Fruit fly (Drosophila melanogaster) whole organism, pupa: ENCODE data around the gene pum.

Source experiments
- CG10348 ChIP-seq: fragments of 200-800 bp; sonication (Bioruptor generic); IDR thresholded peaks from 2 replicates; pipeline ENCODE4 v1.3.6; 2022; ENCODE audit warnings: missing biosample characterization, missing genetic modification characterization
- CG12605 ChIP-seq: fragments of 200-800 bp; sonication (Bioruptor generic); IDR thresholded peaks from 2 replicates; pipeline ENCODE4 v1.3.6; 2022; ENCODE audit warnings: missing biosample characterization, missing genetic modification characterization
- CG15710 ChIP-seq: fragments of 200-800 bp; sonication (Bioruptor generic); optimal IDR thresholded peaks from 2 replicates; lab custom pipeline; 2018; ENCODE audit warnings: missing biosample characterization, mild to moderate bottlenecking, missing genetic modification characterization, moderate library complexity
- CG17806 ChIP-seq: fragments of 200-800 bp; sonication (Bioruptor generic); optimal IDR thresholded peaks from 2 replicates; lab custom pipeline; 2018; ENCODE audit warnings: missing biosample characterization, mild to moderate bottlenecking, missing genetic modification characterization, moderate library complexity
- CG34367 ChIP-seq: fragments of 200-800 bp; sonication (Bioruptor generic); optimal IDR thresholded peaks from 2 replicates; lab custom pipeline; 2018; ENCODE audit warnings: missing biosample characterization, mild to moderate bottlenecking, missing genetic modification characterization
- CG4496 ChIP-seq: fragments of 200-800 bp; sonication (Bioruptor generic); IDR thresholded peaks from 3 replicates; pipeline ENCODE4 v1.3.6; 2022; ENCODE audit warnings: missing biosample characterization, missing genetic modification characterization
- CG8159 ChIP-seq: fragments of 200-800 bp; sonication (Bioruptor generic); optimal IDR thresholded peaks from 3 replicates; lab custom pipeline; 2018; ENCODE audit warnings: missing biosample characterization, mild to moderate bottlenecking, missing genetic modification characterization, moderate library complexity
- CG8301 ChIP-seq: fragments of 200-800 bp; sonication (Bioruptor generic); optimal IDR thresholded peaks from 2 replicates; lab custom pipeline; 2018; ENCODE audit warnings: missing biosample characterization, mild to moderate bottlenecking, missing genetic modification characterization
- D1 ChIP-seq: fragments of 200-800 bp; sonication (Bioruptor generic); optimal IDR thresholded peaks from 2 replicates; lab custom pipeline; 2018; ENCODE audit warnings: missing biosample characterization, mild to moderate bottlenecking, missing genetic modification characterization, moderate library complexity
- EcR ChIP-seq: fragments of 200-800 bp; sonication (Bioruptor generic); optimal IDR thresholded peaks from 3 replicates; lab custom pipeline; 2019; ENCODE audit warnings: missing biosample characterization, missing genetic modification characterization, mild to moderate bottlenecking, moderate library complexity, missing genetic modification reagents
- Pif1A ChIP-seq: fragments of 200-800 bp; sonication (Bioruptor generic); optimal IDR thresholded peaks from 3 replicates; lab custom pipeline; 2016; ENCODE audit warnings: missing biosample characterization, missing genetic modification characterization
- Pif1B ChIP-seq: fragments of 200-800 bp; sonication (Bioruptor generic); optimal IDR thresholded peaks from 3 replicates; lab custom pipeline; 2016; ENCODE audit warnings: missing biosample characterization, missing genetic modification characterization
- Snoo ChIP-seq: fragments of 200-800 bp; sonication (Bioruptor generic); optimal IDR thresholded peaks from 3 replicates; lab custom pipeline; 2017; ENCODE audit warnings: missing biosample characterization, mild to moderate bottlenecking, missing genetic modification characterization, inconsistent platforms

DNA sequence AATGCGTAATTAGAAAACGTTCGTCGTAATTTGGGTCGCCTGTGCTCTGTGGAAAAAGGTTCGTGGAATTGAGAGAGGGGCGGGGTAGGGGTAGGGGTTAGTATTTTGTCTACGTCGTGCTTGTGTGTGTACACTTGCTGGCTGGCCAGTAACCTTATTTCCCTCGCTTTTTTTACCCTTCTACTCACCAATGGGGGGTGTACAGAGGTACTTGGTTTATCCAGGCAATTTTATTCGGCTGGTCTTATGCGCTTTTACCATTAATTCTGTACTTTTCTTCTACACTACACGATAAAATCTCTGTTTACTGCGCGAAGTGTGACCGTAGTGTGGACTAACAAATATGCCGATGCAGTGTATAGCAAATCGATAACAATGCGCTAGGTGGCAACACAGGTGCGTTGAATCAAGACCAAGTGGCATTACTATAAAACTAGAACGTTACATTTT is 217.8 kb downstream of the pum start, which contains the start of gene tgo:
- TF ChIP-seq CG8159 (tag; lab: Kevin White, UChicago) (no peak), CG34367 (no peak), CG10348 (GFP tag; lab: Robert Waterston, UW) (no peak), D1 (tag; lab: Kevin White, UChicago) (no peak), CG8301 (no peak), Snoo (tag; lab: Kevin White, UChicago) (no peak), CG15710 (tag; lab: Kevin White, UChicago) (peak; percentile 12), CG4496 (no peak), Pif1B (GFP tag; lab: Kevin White, UChicago) (no peak), EcR (GFP tag; lab: Kevin White, UChicago) (peak; percentile 28), Pif1A (GFP tag; lab: Kevin White, UChicago) (no peak), CG17806 (tag; lab: Kevin White, UChicago) (no peak), CG12605 (GFP tag; lab: Robert Waterston, UW) (no peak)
